Fruit fly (Drosophila melanogaster) whole organism, embryonic: Measurements from ENCODE around the gene htk.

ENCODE experiments used
- CG18262 ChIP-seq: fragments of 200-800 bp; optimal IDR thresholded peaks from 3 replicates; lab custom pipeline; 2019; ENCODE audit warnings: missing biosample characterization, mild to moderate bottlenecking, missing genetic modification characterization, moderate library complexity
- CG4328 ChIP-seq: fragments of 200-800 bp; sonication (Bioruptor generic); optimal IDR thresholded peaks from 3 replicates; lab custom pipeline; 2017; ENCODE audit warnings: missing biosample characterization, missing genetic modification reagents, missing genetic modification characterization
- Hsf ChIP-seq: fragments of 200-800 bp; sonication (Bioruptor generic); optimal IDR thresholded peaks from 3 replicates; lab custom pipeline; 2016; ENCODE audit warnings: missing biosample characterization, missing genetic modification characterization
- Sox102F ChIP-seq: fragments of 200-800 bp; sonication (Bioruptor generic); optimal IDR thresholded peaks from 2 replicates; lab custom pipeline; 2018; ENCODE audit warnings: missing biosample characterization, mild to moderate bottlenecking, missing genetic modification characterization, moderate library complexity
- Sry-β ChIP-seq: fragments of 200-800 bp; sonication (Bioruptor generic); optimal IDR thresholded peaks from 2 replicates; lab custom pipeline; 2018; ENCODE audit warnings: missing biosample characterization, mild to moderate bottlenecking, missing genetic modification characterization, moderate library complexity
- Usf ChIP-seq: fragments of 200-800 bp; sonication (Bioruptor generic); optimal IDR thresholded peaks from 2 replicates; lab custom pipeline; 2017; ENCODE audit warnings: missing genotype, missing biosample characterization, missing genetic modification characterization
- aop ChIP-seq: fragments of 200-800 bp; sonication (Bioruptor generic); IDR thresholded peaks from 2 replicates; pipeline ENCODE4 v1.3.6; 2022; ENCODE audit warnings: missing biosample characterization, missing genetic modification characterization
- caup ChIP-seq: fragments of 200-800 bp; sonication (Bioruptor generic); optimal IDR thresholded peaks from 3 replicates; lab custom pipeline; 2017; ENCODE audit warnings: missing biosample characterization, mild to moderate bottlenecking, missing genetic modification characterization, moderate library complexity; ENCODE audit not compliant: severe bottlenecking
- dpn ChIP-seq, 2 experiments: fragments of 200-800 bp; sonication (Bioruptor generic); optimal IDR thresholded peaks; 3 replicates each; lab custom pipeline; 2016; ENCODE audit warnings: missing biosample characterization in 2 of 2, missing genetic modification characterization in 2 of 2
- vfl ChIP-seq: fragments of 200-800 bp; sonication (Bioruptor generic); optimal IDR thresholded peaks from 2 replicates; lab custom pipeline; 2016; ENCODE audit warnings: missing biosample characterization, missing genetic modification characterization

DNA sequence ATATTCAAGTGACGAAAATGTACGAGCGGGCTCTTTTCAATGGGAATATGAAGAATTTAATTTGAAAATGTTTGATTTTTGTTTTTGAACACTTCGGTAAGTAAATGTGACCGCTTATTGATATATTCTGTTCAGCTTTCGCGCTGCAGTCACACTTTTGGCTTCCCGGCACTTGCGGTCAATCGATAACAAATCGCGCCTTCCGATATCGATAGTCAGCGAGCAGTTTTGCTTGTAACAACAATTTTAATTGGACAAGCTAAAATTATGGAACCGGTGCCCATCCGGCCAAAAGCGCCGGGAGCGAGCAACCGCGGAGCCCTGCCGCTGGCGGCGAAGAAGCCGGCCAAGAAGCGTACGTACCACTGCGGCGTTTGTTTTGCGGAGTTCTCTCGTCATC lies 13.1 kb upstream of the htk start, which contains the start of gene CG7101:
- TF ChIP-seq Sox102F (GFP tag; lab: Kevin White, UChicago) (no peak), vfl (GFP tag; lab: Kevin White, UChicago) (no peak), CG4328 (no peak), aop (GFP tag; lab: Robert Waterston, UW) (no peak), Sry-β (GFP tag; lab: Kevin White, UChicago) (no peak), Hsf (GFP tag; lab: Kevin White, UChicago) (no peak), CG18262 (no peak), Usf (GFP tag; lab: Kevin White, UChicago) (no peak), dpn (GFP tag; optimal IDR thresholded peaks at IDR 0.05; lab: Kevin White, UChicago) (no peak), caup (GFP tag; lab: Kevin White, UChicago) (no peak)
